Fruit fly (Drosophila melanogaster) whole organism, prepupa: ENCODE data around the gene CG13989.

Experiments used
- CG11294 ChIP-seq: fragments of 200-800 bp; sonication (Bioruptor generic); IDR thresholded peaks from 2 replicates; pipeline ENCODE4 v1.3.6; 2022; ENCODE audit warnings: missing biosample characterization, missing genetic modification characterization
- CG11902 ChIP-seq: fragments of 200-800 bp; sonication (Bioruptor generic); optimal IDR thresholded peaks from 3 replicates; lab custom pipeline; 2016; ENCODE audit warnings: missing biosample characterization, missing genetic modification characterization
- CG15336 ChIP-seq: fragments of 200-800 bp; sonication (Bioruptor generic); IDR thresholded peaks from 2 replicates; pipeline ENCODE4 v1.3.6; 2022; ENCODE audit warnings: missing biosample characterization, missing genetic modification characterization
- CG3032 ChIP-seq: fragments of 200-800 bp; optimal IDR thresholded peaks from 2 replicates; lab custom pipeline; 2019; ENCODE audit warnings: missing biosample characterization, mild to moderate bottlenecking, missing genetic modification characterization, moderate library complexity
- CG31627 ChIP-seq: fragments of 200-800 bp; sonication (Bioruptor generic); optimal IDR thresholded peaks from 3 replicates; lab custom pipeline; 2016; ENCODE audit warnings: missing biosample characterization, missing genetic modification characterization
- CG32006 ChIP-seq: fragments of 200-800 bp; sonication (Bioruptor generic); optimal IDR thresholded peaks from 3 replicates; lab custom pipeline; 2017; ENCODE audit warnings: missing biosample characterization, mild to moderate bottlenecking, missing genetic modification characterization
- CG3919 ChIP-seq: fragments of 200-800 bp; sonication (Bioruptor generic); optimal IDR thresholded peaks from 3 replicates; lab custom pipeline; 2016; ENCODE audit warnings: missing biosample characterization, missing genetic modification characterization
- CG6276 ChIP-seq: fragments of 200-800 bp; sonication (Bioruptor generic); optimal IDR thresholded peaks from 2 replicates; lab custom pipeline; 2017; ENCODE audit warnings: missing biosample characterization, mild to moderate bottlenecking, missing genetic modification characterization
- CG6792 ChIP-seq: fragments of 200-800 bp; sonication (Bioruptor generic); optimal IDR thresholded peaks from 3 replicates; lab custom pipeline; 2016; ENCODE audit warnings: missing biosample characterization, missing genetic modification characterization
- CG7368 ChIP-seq: fragments of 200-800 bp; sonication (Bioruptor generic); optimal IDR thresholded peaks from 3 replicates; lab custom pipeline; 2016; ENCODE audit warnings: missing biosample characterization, missing genetic modification characterization
- CG8119 ChIP-seq: fragments of 200-800 bp; sonication (Bioruptor generic); IDR thresholded peaks from 3 replicates; pipeline ENCODE4 v1.3.6; 2022; ENCODE audit warnings: missing biosample characterization, missing genetic modification characterization
- CG8319 ChIP-seq: fragments of 200-800 bp; sonication (Bioruptor generic); optimal IDR thresholded peaks from 3 replicates; lab custom pipeline; 2016; ENCODE audit warnings: missing biosample characterization, missing genetic modification characterization
- CG8632 ChIP-seq: fragments of 200-800 bp; sonication (Bioruptor generic); optimal IDR thresholded peaks from 3 replicates; lab custom pipeline; 2016; ENCODE audit warnings: missing biosample characterization, missing genetic modification characterization
- CG9139 ChIP-seq: fragments of 200-800 bp; sonication (Bioruptor generic); optimal IDR thresholded peaks from 3 replicates; lab custom pipeline; 2017; ENCODE audit warnings: missing biosample characterization, mild to moderate bottlenecking, missing genetic modification characterization
- Eip78C ChIP-seq: fragments of 200-800 bp; sonication (Bioruptor generic); peaks from one replicate; lab custom pipeline; 2016; ENCODE audit warnings: missing biosample characterization, missing genetic modification characterization
- Eip93F ChIP-seq: fragments of 200-800 bp; sonication (Bioruptor generic); optimal IDR thresholded peaks from 2 replicates; lab custom pipeline; 2016; ENCODE audit warnings: missing biosample characterization, mild to moderate bottlenecking, missing genetic modification characterization
- Ets21C ChIP-seq: fragments of 200-800 bp; sonication (Bioruptor generic); optimal IDR thresholded peaks from 3 replicates; lab custom pipeline; 2016; ENCODE audit warnings: missing biosample characterization, missing genetic modification characterization
- Ets96B ChIP-seq: fragments of 200-800 bp; optimal IDR thresholded peaks from 2 replicates; lab custom pipeline; 2019; ENCODE audit warnings: missing biosample characterization, mild to moderate bottlenecking, missing genetic modification characterization, moderate library complexity
- Hr38 ChIP-seq: sonication (Bioruptor generic); optimal IDR thresholded peaks from 2 replicates; lab custom pipeline; 2016; ENCODE audit warnings: missing biosample characterization, missing genetic modification characterization
- Hr39 ChIP-seq: fragments of 200-800 bp; sonication (Bioruptor generic); optimal IDR thresholded peaks from 2 replicates; lab custom pipeline; 2016; ENCODE audit warnings: missing biosample characterization, missing genetic modification characterization
- Hr4 ChIP-seq: fragments of 200-800 bp; sonication (Bioruptor generic); optimal IDR thresholded peaks from 3 replicates; lab custom pipeline; 2016; ENCODE audit warnings: missing biosample characterization, missing genetic modification characterization
- Lpt ChIP-seq: fragments of 200-800 bp; sonication (Bioruptor generic); optimal IDR thresholded peaks from 3 replicates; lab custom pipeline; 2016; ENCODE audit warnings: missing biosample characterization, missing genetic modification characterization
- Met ChIP-seq: fragments of 200-800 bp; sonication (Bioruptor generic); optimal IDR thresholded peaks from 3 replicates; lab custom pipeline; 2016; ENCODE audit warnings: missing biosample characterization, missing genetic modification characterization
- OdsH ChIP-seq: fragments of 200-800 bp; sonication (Bioruptor generic); optimal IDR thresholded peaks from 3 replicates; lab custom pipeline; 2016; ENCODE audit warnings: missing biosample characterization, missing genetic modification characterization
- Sox102F ChIP-seq: fragments of 200-800 bp; sonication (Bioruptor generic); optimal IDR thresholded peaks from 2 replicates; lab custom pipeline; 2016; ENCODE audit warnings: missing biosample characterization, mild to moderate bottlenecking, missing genetic modification characterization
- acj6 ChIP-seq: fragments of 200-800 bp; sonication (Bioruptor generic); optimal IDR thresholded peaks from 3 replicates; lab custom pipeline; 2016; ENCODE audit warnings: missing biosample characterization, missing genetic modification characterization
- cyc ChIP-seq: fragments of 200-800 bp; sonication (Bioruptor generic); optimal IDR thresholded peaks from 3 replicates; lab custom pipeline; 2016; ENCODE audit warnings: missing biosample characterization, missing genetic modification characterization
- dac ChIP-seq: fragments of 200-800 bp; sonication (Bioruptor generic); optimal IDR thresholded peaks from 2 replicates; lab custom pipeline; 2017; ENCODE audit warnings: missing biosample characterization, mild to moderate bottlenecking, missing genetic modification characterization
- dsx ChIP-seq: fragments of 200-800 bp; optimal IDR thresholded peaks from 3 replicates; lab custom pipeline; 2019; ENCODE audit warnings: missing biosample characterization, mild to moderate bottlenecking, missing genetic modification characterization, moderate library complexity; ENCODE audit not compliant: poor library complexity, severe bottlenecking
- eg ChIP-seq: fragments of 200-800 bp; sonication (Bioruptor generic); IDR thresholded peaks from 3 replicates; pipeline ENCODE4 v1.3.6; 2022; ENCODE audit warnings: missing biosample characterization, missing genetic modification characterization
- esn ChIP-seq: fragments of 200-800 bp; sonication (Bioruptor generic); optimal IDR thresholded peaks from 2 replicates; lab custom pipeline; 2016; ENCODE audit warnings: missing biosample characterization, mild to moderate bottlenecking, missing genetic modification characterization, moderate library complexity
- fd59A ChIP-seq: fragments of 200-800 bp; sonication (Bioruptor generic); optimal IDR thresholded peaks from 2 replicates; lab custom pipeline; 2017; ENCODE audit warnings: missing biosample characterization, mild to moderate bottlenecking, missing genetic modification characterization, missing genetic modification reagents
- fd85E ChIP-seq: fragments of 200-800 bp; sonication (Bioruptor generic); optimal IDR thresholded peaks from 3 replicates; lab custom pipeline; 2016; ENCODE audit warnings: missing biosample characterization, missing genetic modification characterization
- fkh ChIP-seq: fragments of 200-800 bp; sonication (Bioruptor generic); optimal IDR thresholded peaks from 3 replicates; lab custom pipeline; 2017; ENCODE audit warnings: missing biosample characterization, mild to moderate bottlenecking, missing genetic modification characterization, moderate library complexity
- net ChIP-seq: fragments of 200-800 bp; sonication (Bioruptor generic); optimal IDR thresholded peaks from 3 replicates; lab custom pipeline; 2016; ENCODE audit warnings: missing biosample characterization, missing genetic modification characterization
- pdm3 ChIP-seq: fragments of 200-800 bp; sonication (Bioruptor generic); optimal IDR thresholded peaks from 3 replicates; lab custom pipeline; 2016; ENCODE audit warnings: missing biosample characterization, missing genetic modification characterization
- salr ChIP-seq, 2 experiments: fragments of 200-800 bp; sonication (Bioruptor generic); optimal IDR thresholded peaks; 3 replicates each; lab custom pipeline; 2016 to 2018; ENCODE audit warnings: missing biosample characterization in 2 of 2, missing genetic modification characterization in 2 of 2, mild to moderate bottlenecking in 1 of 2
- spab ChIP-seq: fragments of 200-800 bp; sonication (Bioruptor generic); optimal IDR thresholded peaks from 2 replicates; lab custom pipeline; 2017; ENCODE audit warnings: missing biosample characterization, mild to moderate bottlenecking, missing genetic modification characterization, missing genetic modification reagents
- ss ChIP-seq, 2 experiments: fragments of 200-800 bp; sonication (Bioruptor generic); optimal IDR thresholded peaks; 2 replicates in 1 of 2; 3 replicates in 1 of 2; lab custom pipeline; 2017 to 2018; ENCODE audit warnings: mild to moderate bottlenecking in 2 of 2, missing biosample characterization in 2 of 2, missing genetic modification characterization in 2 of 2, moderate library complexity in 1 of 2
- svp ChIP-seq: fragments of 200-800 bp; sonication (Bioruptor generic); peaks from one replicate; lab custom pipeline; 2016; ENCODE audit warnings: missing biosample characterization, missing genetic modification characterization
- topi ChIP-seq: fragments of 200-800 bp; sonication (Bioruptor generic); optimal IDR thresholded peaks from 3 replicates; lab custom pipeline; 2016; ENCODE audit warnings: missing biosample characterization, missing genetic modification characterization
- vri ChIP-seq: fragments of 200-800 bp; sonication (Bioruptor generic); optimal IDR thresholded peaks from 3 replicates; lab custom pipeline; 2016; ENCODE audit warnings: missing biosample characterization, mild to moderate bottlenecking, missing genetic modification characterization

The CG13989 gene

dm6 chr2L:6176408-6176807 is 16.2 kb downstream of the CG13989 start:
- TF ChIP-seq ss (GFP tag; optimal IDR thresholded peaks at IDR 0.05; lab: Kevin White, UChicago), result no peak
- TF ChIP-seq svp (GFP tag; lab: Kevin White, UChicago), result no peak
- no peak for TF ChIP-seq Eip93F (GFP tag; lab: Kevin White, UChicago)
- no peak for TF ChIP-seq CG3919 (GFP tag; lab: Kevin White, UChicago)
- no peak for TF ChIP-seq fd59A (GFP tag; lab: Kevin White, UChicago)
- TF ChIP-seq dsx, result no peak
- TF ChIP-seq acj6 (GFP tag; lab: Kevin White, UChicago), result no peak
- no peak for TF ChIP-seq Met (GFP tag; lab: Kevin White, UChicago)
- TF ChIP-seq net (GFP tag; lab: Kevin White, UChicago), result no peak
- no peak for TF ChIP-seq cyc
- TF ChIP-seq Lpt, result no peak
- TF ChIP-seq CG8119 (GFP tag; lab: Robert Waterston, UW), result no peak
- no peak for TF ChIP-seq fkh
- TF ChIP-seq CG7368 (GFP tag; lab: Kevin White, UChicago), result no peak
- no peak for TF ChIP-seq CG6276 (GFP tag; lab: Kevin White, UChicago)
- TF ChIP-seq esn (GFP tag; lab: Kevin White, UChicago), result no peak

- TF ChIP-seq fkh (peak; percentile 60), cyc (no peak)
These were observed 16.9 kb downstream of the CG13989 start for dm6 chr2L:6177141-6177540.

dm6 chr2L:6178118-6178739 is 18.0 kb downstream of the CG13989 start:
- TF ChIP-seq eg (no peak), vri (GFP tag; lab: Kevin White, UChicago) (peak; percentile 24), CG32006 (GFP tag; lab: Kevin White, UChicago) (no peak)

DNA sequence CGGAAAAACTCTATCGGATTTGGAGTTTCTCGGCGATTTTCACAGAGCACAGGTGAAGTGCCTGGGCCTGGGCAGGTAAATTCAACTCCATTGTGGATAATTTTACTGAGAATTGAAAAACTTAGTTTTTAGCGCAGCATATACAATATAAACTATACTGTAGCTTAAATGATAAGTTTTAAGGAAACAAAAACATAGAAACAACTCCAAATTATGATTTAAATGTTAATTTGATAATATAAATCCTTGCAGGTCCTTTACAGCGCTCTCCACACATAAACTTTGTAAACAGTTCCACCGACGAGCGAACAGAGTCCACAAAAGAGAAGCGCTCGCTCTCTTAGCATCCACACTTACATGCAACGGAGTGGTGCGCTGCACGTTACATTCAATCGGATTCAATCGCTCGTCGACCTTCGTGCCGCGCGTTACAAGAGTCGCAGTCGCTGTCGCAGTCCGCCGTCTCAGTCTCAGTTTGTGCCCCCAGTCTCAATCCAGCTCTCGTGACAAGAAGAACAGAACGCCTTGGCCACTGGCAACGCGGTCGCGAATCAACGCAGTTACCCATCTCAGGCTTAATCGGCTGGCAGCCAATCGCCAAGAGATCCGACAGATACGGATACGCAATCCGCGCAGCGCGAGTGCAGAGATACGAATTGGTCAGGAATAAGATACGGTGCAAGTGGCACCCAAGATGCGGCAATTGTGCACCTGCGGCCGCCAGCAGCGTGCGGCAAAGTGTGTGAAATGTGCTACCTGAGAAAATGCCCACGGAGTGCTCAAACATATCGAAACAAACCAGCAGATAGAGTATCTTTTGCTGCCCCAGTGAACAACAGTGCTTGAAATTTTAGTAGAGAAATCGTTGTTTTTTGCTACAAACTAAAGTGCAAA is 18.8 kb downstream of the CG13989 start, which contains the start of gene smal:
Gene smal, plus strand, starts transcription at position 394 of the 894 bp plus-strand sequence.
- TF ChIP-seq salr (GFP tag; optimal IDR thresholded peaks at IDR 0.05; lab: Kevin White, UChicago), result no peak
- no peak for TF ChIP-seq OdsH (GFP tag; lab: Kevin White, UChicago)
- no peak for TF ChIP-seq CG11294 (GFP tag; lab: Robert Waterston, UW)
- TF ChIP-seq CG31627 (GFP tag; lab: Kevin White, UChicago), result no peak
- no peak for TF ChIP-seq spab (GFP tag; lab: Kevin White, UChicago)
- peak; percentile 82 for TF ChIP-seq Eip78C (GFP tag; lab: Kevin White, UChicago)
- no peak for TF ChIP-seq dac (GFP tag; lab: Kevin White, UChicago)
- TF ChIP-seq CG8632 (GFP tag; lab: Kevin White, UChicago), result no peak
- no peak for TF ChIP-seq cyc
- TF ChIP-seq Sox102F (GFP tag; lab: Kevin White, UChicago), result peak; percentile 38
- TF ChIP-seq CG7368 (GFP tag; lab: Kevin White, UChicago), result no peak
- TF ChIP-seq Hr39 (GFP tag; lab: Kevin White, UChicago), result no peak
- peak; percentile 36; the same call in 1 of the 3 replicates for TF ChIP-seq CG8119 (GFP tag; lab: Robert Waterston, UW)
- no peak for TF ChIP-seq fd59A (GFP tag; lab: Kevin White, UChicago)
- TF ChIP-seq vri (GFP tag; lab: Kevin White, UChicago), result no peak
- TF ChIP-seq CG11902 (GFP tag; lab: Kevin White, UChicago), result no peak
- peak; percentile 61 for TF ChIP-seq CG3919 (GFP tag; lab: Kevin White, UChicago)
- peak; percentile 31 for TF ChIP-seq fkh
- TF ChIP-seq CG8319 (GFP tag; lab: Kevin White, UChicago), result no peak
- TF ChIP-seq pdm3, result no peak
- TF ChIP-seq Hr4 (GFP tag; lab: Kevin White, UChicago), result no peak
- no peak for TF ChIP-seq topi (GFP tag; lab: Kevin White, UChicago)
- no peak for TF ChIP-seq Ets21C
- TF ChIP-seq Hr38 (GFP tag; lab: Kevin White, UChicago), result no peak
- no peak for TF ChIP-seq CG3032 (tag; lab: Kevin White, UChicago)
- peak; percentile 67; the same call in 2 of the 3 replicates for TF ChIP-seq eg
- TF ChIP-seq esn (GFP tag; lab: Kevin White, UChicago), result no peak
- TF ChIP-seq ss (GFP tag; optimal IDR thresholded peaks at IDR 0.05; lab: Kevin White, UChicago), result peak; percentile 24 to 61
- no peak for TF ChIP-seq CG32006 (GFP tag; lab: Kevin White, UChicago)
- no peak for TF ChIP-seq CG6792 (GFP tag; lab: Kevin White, UChicago)
- TF ChIP-seq CG9139 (GFP tag; lab: Kevin White, UChicago), result peak; percentile 47
- peak; percentile 39; the same call in 1 of the 2 replicates for TF ChIP-seq CG15336
- TF ChIP-seq Ets96B (tag; lab: Kevin White, UChicago), result no peak
- TF ChIP-seq fd85E, result no peak
